Worm (Caenorhabditis elegans): ENCODE results near the gene F35D2.1.

DNA sequence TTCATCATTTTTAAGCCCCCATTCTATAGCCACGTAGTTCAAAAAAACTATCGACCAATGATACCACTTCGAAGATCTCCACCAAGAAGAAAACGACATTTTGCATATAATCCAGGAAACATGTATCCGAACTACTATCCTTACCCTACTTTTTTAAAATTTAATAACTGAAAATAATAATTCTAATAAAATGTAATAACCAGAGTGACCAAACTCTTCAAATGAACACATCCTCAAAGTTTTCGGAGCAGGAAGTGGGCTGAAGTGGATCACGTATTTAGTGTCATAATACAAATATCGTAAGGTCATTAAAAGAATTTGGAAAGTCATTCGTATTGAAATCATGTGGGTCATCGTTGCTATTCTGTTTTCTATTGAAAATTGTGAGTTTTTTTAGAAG, 1.7 kb downstream of the F35D2.1 start, which contains the start of gene F35D2.6:
- TF ChIP-seq fkh-10 (GFP tag; optimal IDR thresholded peaks at IDR 0.05): no peak
- no peak for TF ChIP-seq F44E2.7 (GFP tag; IDR thresholded peaks at IDR 0.05)
- TF ChIP-seq ztf-11 (tag; optimal IDR thresholded peaks at IDR 0.05): no peak
- TF ChIP-seq zag-1 (tag; optimal IDR thresholded peaks at IDR 0.05): no peak
- TF ChIP-seq pha-4 (GFP tag; IDR thresholded peaks at IDR 0.05): no peak
- no peak for TF ChIP-seq pha-4 (tag; optimal IDR thresholded peaks at IDR 0.05)
- no peak for TF ChIP-seq nhr-11 (tag; optimal IDR thresholded peaks at IDR 0.05)
- no peak for TF ChIP-seq arid-1 (GFP tag; conservative IDR thresholded peaks at IDR 0.05)
- TF ChIP-seq ZK546.5 (tag; optimal IDR thresholded peaks at IDR 0.05): no peak
- TF ChIP-seq Y48G9A.11 (GFP tag; IDR thresholded peaks at IDR 0.05): no peak
- TF ChIP-seq nhr-41 (GFP tag; IDR thresholded peaks at IDR 0.05): no peak
- TF ChIP-seq ceh-44 (GFP tag; IDR thresholded peaks at IDR 0.05): no peak
- no peak for TF ChIP-seq nhr-76 (tag; optimal IDR thresholded peaks at IDR 0.05)
